Fruit fly (Drosophila melanogaster) whole organism, embryonic: ENCODE data around the gene CG2003.
A peak's percentile ranks its signal among the peaks of the same experiment; 100 is the strongest.

Source experiments
- Atf6 ChIP-seq: fragments of 200-800 bp; sonication (Bioruptor generic); IDR thresholded peaks from 2 replicates; pipeline ENCODE4 v1.3.6; 2022; ENCODE audit warnings: missing biosample characterization, missing genetic modification characterization
- BtbVII ChIP-seq: fragments of 200-800 bp; sonication (Bioruptor generic); optimal IDR thresholded peaks from 3 replicates; lab custom pipeline; 2017; ENCODE audit warnings: missing biosample characterization, mild to moderate bottlenecking, missing genetic modification characterization
- CG11560 ChIP-seq: fragments of 200-800 bp; sonication (Bioruptor generic); IDR thresholded peaks from 3 replicates; pipeline ENCODE4 v1.3.6; 2022; ENCODE audit warnings: missing biosample characterization, missing genetic modification characterization
- CG12744 ChIP-seq: fragments of 200-800 bp; sonication (Bioruptor generic); optimal IDR thresholded peaks from 2 replicates; lab custom pipeline; 2016; ENCODE audit warnings: missing biosample characterization, missing genetic modification characterization
- CG13123 ChIP-seq: fragments of 200-800 bp; sonication (Bioruptor generic); optimal IDR thresholded peaks from 2 replicates; lab custom pipeline; 2016; ENCODE audit warnings: missing biosample characterization, missing genetic modification characterization
- CG13287 ChIP-seq: fragments of 200-800 bp; sonication (Bioruptor generic); IDR thresholded peaks from 2 replicates; pipeline ENCODE4 v1.3.6; 2022; ENCODE audit warnings: missing biosample characterization, missing genetic modification characterization; ENCODE audit not compliant: partially characterized antibody
- CG13624 ChIP-seq: fragments of 200-800 bp; sonication (Bioruptor generic); optimal IDR thresholded peaks from 2 replicates; lab custom pipeline; 2016; ENCODE audit warnings: missing biosample characterization, missing genetic modification characterization
- CG14014 ChIP-seq: fragments of 200-800 bp; sonication (Bioruptor generic); IDR thresholded peaks from 2 replicates; pipeline ENCODE4 v1.3.6; 2022; ENCODE audit warnings: missing biosample characterization, missing genetic modification characterization
- CG14441 ChIP-seq: fragments of 200-800 bp; sonication (Bioruptor generic); IDR thresholded peaks from 2 replicates; pipeline ENCODE4 v1.3.6; 2022; ENCODE audit warnings: missing biosample characterization, missing genetic modification characterization
- CG15479 ChIP-seq: fragments of 200-800 bp; sonication (Bioruptor generic); optimal IDR thresholded peaks from 3 replicates; lab custom pipeline; 2019; ENCODE audit warnings: missing biosample characterization, mild to moderate bottlenecking, missing genetic modification characterization, moderate library complexity
- CG17361 ChIP-seq: fragments of 200-800 bp; sonication (Bioruptor generic); IDR thresholded peaks from 3 replicates; pipeline ENCODE4 v1.3.6; 2022; ENCODE audit warnings: missing biosample characterization, missing genetic modification characterization
- CG2120 ChIP-seq: fragments of 200-800 bp; sonication (Bioruptor generic); optimal IDR thresholded peaks from 3 replicates; lab custom pipeline; 2016; ENCODE audit warnings: missing biosample characterization, missing genetic modification characterization
- CG2712 ChIP-seq: fragments of 200-800 bp; optimal IDR thresholded peaks from 3 replicates; lab custom pipeline; 2019; ENCODE audit warnings: missing biosample characterization, mild to moderate bottlenecking, missing genetic modification characterization, moderate library complexity
- CG3726 ChIP-seq: fragments of 200-800 bp; sonication (Bioruptor generic); IDR thresholded peaks from 3 replicates; pipeline ENCODE4, ENCODE4 v1.3.6; 2022; ENCODE audit warnings: missing biosample characterization, missing genetic modification characterization
- CG4360 ChIP-seq: fragments of 200-800 bp; sonication (Bioruptor generic); IDR thresholded peaks from 2 replicates; pipeline ENCODE4 v1.3.6; 2022; ENCODE audit warnings: missing biosample characterization, missing genetic modification characterization
- CG4730 ChIP-seq: fragments of 200-800 bp; sonication (Bioruptor generic); IDR thresholded peaks from 2 replicates; pipeline ENCODE4 v1.3.6; 2022; ENCODE audit warnings: missing biosample characterization, missing genetic modification characterization
- CG4854 ChIP-seq: fragments of 200-800 bp; sonication (Bioruptor generic); optimal IDR thresholded peaks from 2 replicates; lab custom pipeline; 2016; ENCODE audit warnings: missing biosample characterization, missing genetic modification characterization, inconsistent platforms
- CG6254 ChIP-seq: fragments of 200-800 bp; sonication (Bioruptor generic); optimal IDR thresholded peaks from 3 replicates; lab custom pipeline; 2017; ENCODE audit warnings: mild to moderate bottlenecking, missing biosample characterization, missing genetic modification reagents, missing genetic modification characterization
- CG6683 ChIP-seq: fragments of 200-800 bp; sonication (Bioruptor generic); optimal IDR thresholded peaks from 2 replicates; lab custom pipeline; 2017; ENCODE audit warnings: missing biosample characterization, mild to moderate bottlenecking, missing genetic modification characterization, missing genetic modification reagents
- CG7556 ChIP-seq: fragments of 200-800 bp; sonication (Bioruptor generic); optimal IDR thresholded peaks from 2 replicates; lab custom pipeline; 2017; ENCODE audit warnings: missing biosample characterization, mild to moderate bottlenecking, missing genetic modification characterization
- CG7963 ChIP-seq: fragments of 200-800 bp; sonication (Bioruptor generic); IDR thresholded peaks from 3 replicates; pipeline ENCODE4 v1.3.6; 2022; ENCODE audit warnings: missing biosample characterization, missing genetic modification characterization; ENCODE audit not compliant: partially characterized antibody
- CG8281 ChIP-seq: fragments of 200-800 bp; sonication (Bioruptor generic); optimal IDR thresholded peaks from 2 replicates; lab custom pipeline; 2018; ENCODE audit warnings: missing biosample characterization, mild to moderate bottlenecking, missing genetic modification characterization, moderate library complexity
- CG9215 ChIP-seq: fragments of 200-800 bp; sonication (Bioruptor generic); IDR thresholded peaks from 2 replicates; pipeline ENCODE4 v1.3.6; 2022; ENCODE audit warnings: missing biosample characterization, missing genetic modification characterization
- CG9437 ChIP-seq: fragments of 200-800 bp; sonication (Bioruptor generic); optimal IDR thresholded peaks from 2 replicates; lab custom pipeline; 2018; ENCODE audit warnings: missing biosample characterization, mild to moderate bottlenecking, missing genetic modification characterization
- CTCF ChIP-seq: fragments of 200-800 bp; sonication (Bioruptor generic); optimal IDR thresholded peaks from 2 replicates; lab custom pipeline; 2017; ENCODE audit warnings: missing biosample characterization, mild to moderate bottlenecking, missing genetic modification characterization, moderate library complexity
- Chrac-16 ChIP-seq: fragments of 200-800 bp; sonication (Bioruptor generic); optimal IDR thresholded peaks from 3 replicates; lab custom pipeline; 2016; ENCODE audit warnings: missing biosample characterization, missing genetic modification characterization
- Dek ChIP-seq: fragments of 200-800 bp; sonication (Bioruptor generic); optimal IDR thresholded peaks from 3 replicates; lab custom pipeline; 2019; ENCODE audit warnings: missing biosample characterization, mild to moderate bottlenecking, missing genetic modification characterization, moderate library complexity
- Dfd ChIP-seq, 2 experiments: fragments of >200 bp; optimal IDR thresholded peaks; 2 replicates each; lab custom pipeline; 2017; ENCODE audit warnings: missing biosample characterization in 2 of 2, missing genetic modification characterization in 2 of 2
- Doc2 ChIP-seq: fragments of 200-800 bp; sonication (Bioruptor generic); IDR thresholded peaks from 2 replicates; pipeline ENCODE4 v1.3.6; 2022; ENCODE audit warnings: missing biosample characterization, missing genetic modification characterization
- Ets97D ChIP-seq: fragments of 200-800 bp; sonication (Bioruptor generic); optimal IDR thresholded peaks from 3 replicates; lab custom pipeline; 2016; ENCODE audit warnings: missing biosample characterization, missing genetic modification characterization
- HLH54F ChIP-seq: fragments of 200-800 bp; sonication (Bioruptor generic); optimal IDR thresholded peaks from 3 replicates; lab custom pipeline; 2016; ENCODE audit warnings: missing biosample characterization, missing genetic modification characterization
- MBD-R2 ChIP-seq: fragments of 200-800 bp; sonication (Bioruptor generic); IDR thresholded peaks from 2 replicates; pipeline ENCODE4 v1.3.6; 2022; ENCODE audit warnings: missing biosample characterization, missing genetic modification characterization
- Mes4 ChIP-seq: fragments of 200-800 bp; sonication (Bioruptor generic); optimal IDR thresholded peaks from 2 replicates; lab custom pipeline; 2016; ENCODE audit warnings: missing biosample characterization, missing genetic modification characterization
- Nf-YA ChIP-seq: fragments of 200-800 bp; sonication (Bioruptor generic); IDR thresholded peaks from 2 replicates; pipeline ENCODE4 v1.3.6; 2022; ENCODE audit warnings: missing biosample characterization, missing genetic modification characterization
- Stat92E ChIP-seq, 3 experiments: fragments of >200 bp in 2 of 3; fragments of 200-800 bp in 1 of 3; sonication (Bioruptor generic) in 1 of 3; optimal IDR thresholded peaks; 2 replicates each; lab custom pipeline; 2017 to 2019; ENCODE audit warnings: missing biosample characterization in 3 of 3, missing genetic modification characterization in 3 of 3, mild to moderate bottlenecking in 1 of 3, moderate library complexity in 1 of 3
- TFAM ChIP-seq: fragments of 200-800 bp; sonication (Bioruptor generic); optimal IDR thresholded peaks from 2 replicates; lab custom pipeline; 2017; ENCODE audit warnings: missing biosample characterization, missing genetic modification characterization, inconsistent platforms
- ato ChIP-seq: fragments of 200-800 bp; sonication (Bioruptor generic); IDR thresholded peaks from 2 replicates; pipeline ENCODE4 v1.3.6; 2022; ENCODE audit warnings: missing biosample characterization, missing genetic modification characterization; ENCODE audit not compliant: partially characterized antibody
- chinmo ChIP-seq: fragments of 200-800 bp; sonication (Bioruptor generic); IDR thresholded peaks from 4 replicates; pipeline ENCODE4 v1.3.6; 2022; ENCODE audit warnings: missing biosample characterization, missing genetic modification characterization; ENCODE audit not compliant: partially characterized antibody
- crp ChIP-seq, 2 experiments: fragments of 200-800 bp; sonication (Bioruptor generic); optimal IDR thresholded peaks; 2 replicates in 1 of 2; 3 replicates in 1 of 2; lab custom pipeline; 2017; ENCODE audit warnings: missing biosample characterization in 2 of 2, missing genetic modification characterization in 2 of 2, mild to moderate bottlenecking in 1 of 2, moderate library complexity in 1 of 2
- dan ChIP-seq: fragments of 200-800 bp; sonication (Bioruptor generic); IDR thresholded peaks from 2 replicates; pipeline ENCODE4 v1.3.6; 2022; ENCODE audit warnings: missing biosample characterization, missing genetic modification characterization
- disco-r ChIP-seq: fragments of 200-800 bp; sonication (Bioruptor generic); optimal IDR thresholded peaks from 2 replicates; lab custom pipeline; 2016; ENCODE audit warnings: missing biosample characterization, missing genetic modification characterization
- emc ChIP-seq: fragments of 200-800 bp; sonication (Bioruptor generic); optimal IDR thresholded peaks from 2 replicates; lab custom pipeline; 2016; ENCODE audit warnings: missing biosample characterization, missing genetic modification characterization
- en ChIP-seq: fragments of 200-800 bp; sonication (Bioruptor generic); optimal IDR thresholded peaks from 2 replicates; lab custom pipeline; 2016; ENCODE audit warnings: missing biosample characterization, missing genetic modification characterization
- exex ChIP-seq: fragments of 200-800 bp; sonication (Bioruptor generic); optimal IDR thresholded peaks from 4 replicates; lab custom pipeline; 2018; ENCODE audit warnings: missing biosample characterization, mild to moderate bottlenecking, missing genetic modification characterization, moderate library complexity
- gfzf ChIP-seq: fragments of 200-800 bp; sonication (Bioruptor generic); optimal IDR thresholded peaks from 2 replicates; lab custom pipeline; 2016; ENCODE audit warnings: missing biosample characterization, mild to moderate bottlenecking, missing genetic modification characterization, moderate library complexity
- knrl ChIP-seq: fragments of 200-800 bp; sonication (Bioruptor generic); IDR thresholded peaks from 3 replicates; pipeline ENCODE4 v1.3.6; 2022; ENCODE audit warnings: missing biosample characterization, missing genetic modification characterization; ENCODE audit not compliant: partially characterized antibody
- lilli ChIP-seq: fragments of 200-800 bp; sonication (Bioruptor generic); optimal IDR thresholded peaks from 3 replicates; lab custom pipeline; 2016; ENCODE audit warnings: missing biosample characterization, missing genetic modification characterization
- pum ChIP-seq: fragments of 200-800 bp; sonication (Bioruptor generic); optimal IDR thresholded peaks from 2 replicates; lab custom pipeline; 2016; ENCODE audit warnings: missing biosample characterization, missing genetic modification characterization
- sd ChIP-seq: fragments of 200-800 bp; sonication (Bioruptor generic); optimal IDR thresholded peaks from 3 replicates; lab custom pipeline; 2018; ENCODE audit warnings: missing biosample characterization, mild to moderate bottlenecking, missing genetic modification characterization, moderate library complexity
- unc-4 ChIP-seq: fragments of 200-800 bp; sonication (Bioruptor generic); IDR thresholded peaks from 2 replicates; pipeline ENCODE4 v1.3.6; 2022; ENCODE audit warnings: missing biosample characterization, missing genetic modification characterization; ENCODE audit not compliant: partially characterized antibody
- vnd ChIP-seq: fragments of 200-800 bp; sonication (Bioruptor generic); IDR thresholded peaks from 3 replicates; pipeline ENCODE4 v1.3.6; 2022; ENCODE audit warnings: missing biosample characterization, missing genetic modification characterization; ENCODE audit not compliant: partially characterized antibody

The CG2003 gene

dm6 chr3R:31941580-31941979 lies 36.3 kb upstream of the CG2003 start (continued):
- no peak for TF ChIP-seq unc-4 (GFP tag; lab: Robert Waterston, UW)
- no peak for TF ChIP-seq disco-r (GFP tag; lab: Kevin White, UChicago)
- TF ChIP-seq Atf6 (GFP tag; lab: Robert Waterston, UW): no peak
- TF ChIP-seq CG7963 (GFP tag; lab: Robert Waterston, UW): no peak
- no peak for TF ChIP-seq Nf-YA (GFP tag; lab: Robert Waterston, UW)
- TF ChIP-seq CG8281 (tag; lab: Kevin White, UChicago): peak; percentile 25
- TF ChIP-seq ato (GFP tag; lab: Robert Waterston, UW): no peak
- TF ChIP-seq CG4360 (GFP tag; lab: Robert Waterston, UW): 0 out of 2 replicates have a peak, but pooled peaks have one; percentile 17
- TF ChIP-seq Stat92E (GFP tag; optimal IDR thresholded peaks at IDR 0.05; lab: Kevin White, UChicago): peak in 1 of 3 experiments; percentile 45
- no peak for TF ChIP-seq HLH54F
- no peak for TF ChIP-seq CG13287 (GFP tag; lab: Robert Waterston, UW)
- no peak for TF ChIP-seq BtbVII
- no peak for TF ChIP-seq CG2120 (GFP tag; lab: Kevin White, UChicago)
- TF ChIP-seq TFAM: no peak
- TF ChIP-seq Mes4: no peak
- TF ChIP-seq CG13624 (GFP tag; lab: Kevin White, UChicago): no peak
- peak; percentile 62; the same call in 1 of the 2 replicates for TF ChIP-seq CG14014 (GFP tag; lab: Robert Waterston, UW)
- TF ChIP-seq sd: peak; percentile 68
- TF ChIP-seq pum (GFP tag; lab: Kevin White, UChicago): no peak
- no peak for TF ChIP-seq emc (GFP tag; lab: Kevin White, UChicago)
- TF ChIP-seq Chrac-16 (GFP tag; lab: Kevin White, UChicago): peak; percentile 7
- TF ChIP-seq en (GFP tag; lab: Kevin White, UChicago): no peak
- no peak for TF ChIP-seq CG4730
- no peak for TF ChIP-seq crp (GFP tag; optimal IDR thresholded peaks at IDR 0.05; lab: Kevin White, UChicago)
- TF ChIP-seq CG9215: no peak
- TF ChIP-seq CG2712 (tag; lab: Kevin White, UChicago): peak; percentile 80
- TF ChIP-seq knrl (GFP tag; lab: Robert Waterston, UW): no peak
- TF ChIP-seq CG3726 (GFP tag; lab: Robert Waterston, UW): peak; percentile 57; the same call in 1 of the 3 replicates
- peak; percentile 17 for TF ChIP-seq CG9437
- TF ChIP-seq Ets97D (GFP tag; lab: Kevin White, UChicago): no peak
- TF ChIP-seq Doc2 (GFP tag; lab: Robert Waterston, UW): no peak
- TF ChIP-seq vnd (GFP tag; lab: Robert Waterston, UW): no peak
- no peak for TF ChIP-seq Dfd (GFP tag; optimal IDR thresholded peaks at IDR 0.05; lab: Kevin White, UChicago)
- TF ChIP-seq exex (tag; lab: Kevin White, UChicago): no peak
- TF ChIP-seq lilli (GFP tag; lab: Kevin White, UChicago): peak; percentile 40
- TF ChIP-seq CG7556 (GFP tag; lab: Kevin White, UChicago): peak; percentile 41
- no peak for TF ChIP-seq gfzf (GFP tag; lab: Kevin White, UChicago)
- TF ChIP-seq CG14441 (GFP tag; lab: Robert Waterston, UW): peak; percentile 67
- TF ChIP-seq Dek: no peak
- TF ChIP-seq CG15479 (GFP tag; lab: Kevin White, UChicago): no peak
- peak; percentile 9; the same call in 1 of the 3 replicates for TF ChIP-seq CG11560
- TF ChIP-seq CG12744: no peak
- no peak for TF ChIP-seq CTCF (GFP tag; lab: Kevin White, UChicago)
- no peak for TF ChIP-seq CG6683 (GFP tag; lab: Kevin White, UChicago)
- no peak for TF ChIP-seq dan (GFP tag; lab: Robert Waterston, UW)
- peak; percentile 10 for TF ChIP-seq CG13123 (GFP tag; lab: Kevin White, UChicago)
- TF ChIP-seq CG4854 (GFP tag; lab: Kevin White, UChicago): peak; percentile 23
- TF ChIP-seq chinmo (GFP tag; lab: Robert Waterston, UW): no peak
- TF ChIP-seq CG17361 (GFP tag; lab: Robert Waterston, UW): peak; percentile 74
- no peak for TF ChIP-seq MBD-R2 (GFP tag; lab: Robert Waterston, UW)
- TF ChIP-seq CG6254 (GFP tag; lab: Kevin White, UChicago): no peak
